Fruit fly (Drosophila melanogaster) Kc167 (cell line): ENCODE results near the gene Glyat.

Experiments
- Myc ChIP-seq: fragments of >200 bp; optimal IDR thresholded peaks from 2 replicates; lab custom pipeline; 2017; ENCODE audit warnings: missing external identifiers
- Sin3A ChIP-seq: fragments of >200 bp; optimal IDR thresholded peaks from 2 replicates; lab custom pipeline; 2018; ENCODE audit warnings: missing external identifiers
- h ChIP-seq: fragments of >200 bp; optimal IDR thresholded peaks from 3 replicates; lab custom pipeline; 2018; ENCODE audit warnings: missing external identifiers
- insv ChIP-seq: fragments of >200 bp; optimal IDR thresholded peaks from 3 replicates; lab custom pipeline; 2018; ENCODE audit warnings: missing external identifiers
- psq ChIP-seq: fragments of >200 bp; optimal IDR thresholded peaks from 2 replicates; lab custom pipeline; 2017; ENCODE audit warnings: missing external identifiers
- ttk ChIP-seq: sonication (Bioruptor generic); optimal IDR thresholded peaks from 2 replicates; lab custom pipeline; 2017; ENCODE audit warnings: missing external identifiers

- TF ChIP-seq Sin3A (lab: Kevin White, UChicago), result no peak
- TF ChIP-seq h (lab: Kevin White, UChicago), result no peak
- no peak for TF ChIP-seq Myc (lab: Kevin White, UChicago)
- TF ChIP-seq ttk (lab: Kevin White, UChicago), result no peak
- TF ChIP-seq psq (lab: Kevin White, UChicago), result no peak
- no peak for TF ChIP-seq insv (lab: Kevin White, UChicago)
Measured at dm6 chr2L:7968054-7968453, 42.4 kb downstream of the Glyat start.
